Worm (Caenorhabditis elegans) whole organism, dauer: ENCODE results near the gene col-113.

Experiments used
- unc-62 ChIP-seq: sonication (generic microtip); optimal IDR thresholded peaks from 2 replicates; lab custom pipeline; 2017; ENCODE audit warnings: missing biosample characterization, missing genetic modification reagents, missing genetic modification characterization

Gene col-113

DNA sequence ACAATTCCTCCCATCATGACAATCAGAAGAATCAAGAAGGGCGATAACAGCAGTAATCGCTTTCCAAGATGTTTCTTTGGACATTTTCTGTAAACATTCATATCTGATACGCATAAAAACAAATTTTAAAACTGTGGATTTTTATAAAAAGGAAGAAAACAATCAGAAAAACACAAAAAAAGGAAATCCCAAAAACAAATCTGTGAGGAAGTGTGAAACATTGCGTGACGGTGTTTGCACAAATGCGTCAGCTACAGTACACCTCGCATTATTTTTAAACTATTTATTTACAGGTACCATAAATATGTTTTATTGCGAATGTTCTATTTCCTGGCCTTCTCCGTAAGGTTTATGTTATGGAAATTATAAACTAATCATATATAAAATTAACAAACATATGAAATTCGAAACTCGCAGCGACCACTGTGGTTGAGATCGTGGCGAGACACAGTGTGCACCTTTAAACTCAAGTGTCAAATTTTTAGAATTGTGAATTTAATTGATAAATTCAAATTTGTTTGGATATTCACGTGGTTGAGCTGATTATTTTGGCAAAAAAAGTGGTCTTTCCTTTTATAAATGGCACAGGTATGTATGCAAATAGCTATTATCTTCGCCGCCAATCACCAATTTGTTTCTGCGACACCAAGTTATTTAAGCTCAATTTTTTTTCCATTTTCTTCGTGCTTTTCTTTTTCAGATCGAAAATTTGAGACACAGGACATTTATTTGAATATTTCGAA is 30.8 kb downstream of the col-113 start, which contains the start of the genes C34D4.10 and str-48:
C34D4.10 (minus strand) TSS at position 101 of the 743 bp plus-strand sequence.
str-48 (plus strand) TSS at position 693 of the 743 bp plus-strand sequence.
- no peak for TF ChIP-seq unc-62 (GFP tag; lab: Kevin White, UChicago)

DNA sequence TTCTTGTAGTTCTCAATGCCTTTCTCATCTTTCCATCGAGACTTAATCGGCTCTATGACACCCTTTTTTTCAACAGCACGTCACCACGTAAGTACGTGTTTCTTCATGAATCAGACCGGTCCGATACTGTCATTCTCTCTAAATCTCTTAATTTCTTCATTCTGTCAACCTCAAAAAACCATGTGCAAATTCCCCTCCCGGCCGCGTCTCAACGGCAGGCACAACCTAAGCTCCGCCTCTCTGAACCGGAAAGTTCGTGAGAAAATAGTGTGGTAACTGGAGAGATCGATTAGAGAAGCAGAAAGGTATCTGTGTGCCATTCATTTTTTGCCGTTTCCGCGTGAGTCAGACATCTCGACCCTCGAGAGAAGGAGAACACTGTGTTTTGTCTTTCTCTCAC is 37.7 kb downstream of the col-113 start, which contains the start of gene nas-8:
nas-8 (plus strand) TSS at position 301 of the 400 bp plus-strand sequence.
- no peak for TF ChIP-seq unc-62 (GFP tag; lab: Kevin White, UChicago)

DNA sequence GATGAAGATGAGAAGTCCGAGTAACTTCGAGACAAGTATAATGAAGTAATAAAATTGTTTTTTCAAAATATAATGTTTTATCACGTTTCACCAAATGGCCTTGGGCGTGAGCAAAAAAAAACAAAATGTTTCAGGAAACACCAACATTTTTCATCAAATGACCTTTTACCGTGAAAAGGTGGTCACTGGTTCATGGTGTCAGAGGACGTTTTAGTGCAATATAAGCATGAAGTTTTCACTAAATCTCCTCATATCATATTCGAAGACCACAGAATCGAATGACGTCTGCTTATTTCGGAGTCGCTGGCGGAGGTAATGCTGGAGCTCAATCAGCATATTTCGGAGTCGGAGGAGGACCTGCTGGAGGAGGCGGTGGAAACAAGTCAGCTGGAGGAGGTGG is 41.0 kb downstream of the col-113 start, which contains the start of the genes ZC477.7 and ssq-3:
ZC477.7 (minus strand) TSS at position 101 of the 400 bp plus-strand sequence.
ssq-3 (plus strand) TSS at position 251 of the 400 bp plus-strand sequence.
- no peak for TF ChIP-seq unc-62 (GFP tag; lab: Kevin White, UChicago)

DNA sequence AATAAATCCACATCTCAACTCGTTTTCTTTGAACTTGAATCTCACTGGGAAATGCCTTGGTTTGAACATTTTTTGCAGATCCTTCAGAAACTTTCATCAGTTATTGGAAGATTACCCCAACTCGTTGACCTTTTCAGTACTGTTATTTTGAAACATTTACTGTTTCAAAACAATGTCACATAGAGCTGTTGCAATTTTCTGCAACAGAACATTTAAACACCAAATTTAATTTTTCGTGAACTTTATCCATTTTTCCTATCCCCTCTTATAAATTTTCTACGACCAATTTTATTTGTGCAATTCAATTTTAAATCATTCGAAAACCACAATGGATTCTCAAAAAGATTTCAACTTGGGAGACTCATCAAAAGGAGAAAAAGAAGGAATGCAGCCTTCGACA is 44.4 kb downstream of the col-113 start, which contains the start of gene ZC477.2:
ZC477.2 (plus strand) TSS at position 301 of the 400 bp plus-strand sequence.
- no peak for TF ChIP-seq unc-62 (GFP tag; lab: Kevin White, UChicago)

DNA sequence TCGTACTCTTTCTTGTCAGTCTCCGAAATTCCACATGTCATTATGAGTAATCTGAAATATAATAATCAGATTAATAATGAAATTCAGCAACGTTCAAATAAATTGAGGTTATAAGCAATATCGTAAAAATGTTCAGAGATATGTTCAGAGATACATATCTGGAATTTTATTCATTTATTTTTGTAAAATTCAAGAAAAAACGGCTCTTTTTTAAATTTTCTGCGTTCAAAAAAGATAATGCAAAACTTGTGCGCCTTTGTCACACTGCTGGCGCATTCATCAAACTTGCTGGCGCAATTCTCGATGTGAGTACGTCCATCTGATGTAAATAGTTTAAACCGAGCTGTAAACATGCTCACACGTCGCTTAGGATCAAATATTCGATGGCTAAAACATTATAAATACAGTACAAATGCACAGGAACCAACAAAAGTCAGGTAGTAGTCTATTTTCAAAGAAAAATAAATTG is 49.1 kb downstream of the col-113 start, which contains the start of the genes rde-8 and ZC477.3:
rde-8 (minus strand) TSS at position 51 of the 469 bp plus-strand sequence.
ZC477.3 (plus strand) TSS at position 282 of the 469 bp plus-strand sequence.
- TF ChIP-seq unc-62 (GFP tag; lab: Kevin White, UChicago), result no peak
